Worm (Caenorhabditis elegans) whole organism, L3 larva: ENCODE results near the gene C25E10.5.

Experiments used
- R02D3.7 ChIP-seq: fragments of 150-350 bp; optimal IDR thresholded peaks from 2 replicates; lab custom pipeline; 2014; ENCODE audit warnings: missing biosample characterization, missing genetic modification characterization
- ZK546.5 ChIP-seq: sonication (generic microtip); optimal IDR thresholded peaks from 2 replicates; lab custom pipeline; 2017; ENCODE audit warnings: missing biosample characterization, missing genetic modification characterization
- aly-2 ChIP-seq: fragments of 150-350 bp; optimal IDR thresholded peaks from 2 replicates; lab custom pipeline; 2014; ENCODE audit warnings: missing biosample characterization, missing genetic modification characterization
- ama-1 ChIP-seq: fragments of 150-350 bp; optimal IDR thresholded peaks from 2 replicates; lab custom pipeline; 2018
- ceh-16 ChIP-seq: sonication (generic microtip); optimal IDR thresholded peaks from 2 replicates; lab custom pipeline; 2017; ENCODE audit warnings: missing biosample characterization, missing genetic modification characterization
- ceh-28 ChIP-seq: fragments of 150-350 bp; optimal IDR thresholded peaks from 2 replicates; lab custom pipeline; 2014; ENCODE audit warnings: missing biosample characterization, missing genetic modification reagents, missing genetic modification characterization
- ceh-82 ChIP-seq: fragments of 150-350 bp; optimal IDR thresholded peaks from 2 replicates; lab custom pipeline; 2014; ENCODE audit warnings: missing biosample characterization, missing genetic modification characterization
- egl-27 ChIP-seq: sonication (generic microtip); optimal IDR thresholded peaks from 4 replicates; lab custom pipeline; 2017; ENCODE audit warnings: missing biosample characterization, missing genetic modification reagents, missing genetic modification characterization
- egl-5 ChIP-seq: fragments of 150-350 bp; optimal IDR thresholded peaks from 2 replicates; lab custom pipeline; 2017; ENCODE audit warnings: missing biosample characterization, missing genetic modification reagents, missing genetic modification characterization, inconsistent platforms
- elt-2 ChIP-seq: sonication (generic microtip); optimal IDR thresholded peaks from 2 replicates; lab custom pipeline; 2016; ENCODE audit warnings: missing genetic modification reagents, mild to moderate bottlenecking, missing genetic modification characterization, missing compliant biosample characterization
- elt-3 ChIP-seq, 3 experiments: fragments of 150-350 bp in 1 of 3; sonication (generic microtip) in 2 of 3; optimal IDR thresholded peaks; 2 replicates in 2 of 3; 4 replicates in 1 of 3; lab custom pipeline; 2014 to 2017; ENCODE audit warnings: missing biosample characterization in 3 of 3, missing genetic modification characterization in 3 of 3
- eor-1 ChIP-seq, 2 experiments: fragments of 150-350 bp; optimal IDR thresholded peaks; 2 replicates each; lab custom pipeline; 2014 to 2018; ENCODE audit warnings: missing biosample characterization in 2 of 2, missing genetic modification characterization in 2 of 2
- fkh-10 ChIP-seq: sonication (generic microtip); optimal IDR thresholded peaks from 2 replicates; lab custom pipeline; 2017; ENCODE audit warnings: missing biosample characterization, missing genetic modification reagents, missing genetic modification characterization
- fos-1 ChIP-seq: fragments of 150-350 bp; optimal IDR thresholded peaks from 2 replicates; lab custom pipeline; 2014; ENCODE audit warnings: missing biosample characterization, missing genetic modification characterization
- hmg-11 ChIP-seq: sonication (generic microtip); optimal IDR thresholded peaks from 2 replicates; lab custom pipeline; 2016; ENCODE audit warnings: missing genetic modification characterization, missing compliant biosample characterization
- jun-1 ChIP-seq: fragments of 150-350 bp; optimal IDR thresholded peaks from 2 replicates; lab custom pipeline; 2014; ENCODE audit warnings: missing biosample characterization, missing genetic modification reagents, missing genetic modification characterization
- lin-15B ChIP-seq: fragments of 150-350 bp; optimal IDR thresholded peaks from 2 replicates; lab custom pipeline; 2014; ENCODE audit warnings: missing biosample characterization, missing genetic modification characterization
- lsy-12 ChIP-seq: sonication (generic microtip); optimal IDR thresholded peaks from 2 replicates; lab custom pipeline; 2016; ENCODE audit warnings: mild to moderate bottlenecking, missing genetic modification characterization, missing compliant biosample characterization
- mdl-1 ChIP-seq: fragments of 150-350 bp; optimal IDR thresholded peaks from 2 replicates; lab custom pipeline; 2014; ENCODE audit warnings: missing biosample characterization, missing genetic modification characterization
- mml-1 ChIP-seq: fragments of 150-350 bp; sonication (generic microtip); optimal IDR thresholded peaks from 3 replicates; lab custom pipeline; 2014; ENCODE audit warnings: missing biosample characterization, missing genetic modification characterization
- nfya-1 ChIP-seq: sonication (generic microtip); optimal IDR thresholded peaks from 2 replicates; lab custom pipeline; 2017; ENCODE audit warnings: missing genetic modification characterization, mild to moderate bottlenecking, missing compliant biosample characterization, antibody characterized with exemption, moderate library complexity; ENCODE audit not compliant: insufficient read depth
- nhr-11 ChIP-seq: fragments of 150-350 bp; optimal IDR thresholded peaks from 2 replicates; lab custom pipeline; 2014; ENCODE audit warnings: missing biosample characterization, missing genetic modification characterization
- nhr-12 ChIP-seq: fragments of 150-350 bp; optimal IDR thresholded peaks from 2 replicates; lab custom pipeline; 2014; ENCODE audit warnings: missing biosample characterization, missing genetic modification characterization
- nhr-23 ChIP-seq: fragments of 150-350 bp; optimal IDR thresholded peaks from 2 replicates; lab custom pipeline; 2014; ENCODE audit warnings: missing biosample characterization, missing genetic modification reagents, missing genetic modification characterization
- nhr-28 ChIP-seq: fragments of 150-350 bp; optimal IDR thresholded peaks from 2 replicates; lab custom pipeline; 2014; ENCODE audit warnings: missing biosample characterization, missing genetic modification characterization
- nhr-43 ChIP-seq: sonication (generic microtip); optimal IDR thresholded peaks from 2 replicates; lab custom pipeline; 2016; ENCODE audit warnings: mild to moderate bottlenecking, missing genetic modification characterization, missing compliant biosample characterization; ENCODE audit not compliant: poor library complexity, severe bottlenecking
- nhr-67 ChIP-seq: fragments of 150-350 bp; optimal IDR thresholded peaks from 2 replicates; lab custom pipeline; 2014; ENCODE audit warnings: missing biosample characterization, missing genetic modification characterization
- nhr-76 ChIP-seq: fragments of 150-350 bp; sonication (generic microtip); optimal IDR thresholded peaks from 5 replicates; lab custom pipeline; 2014; ENCODE audit warnings: missing biosample characterization, missing genetic modification characterization
- nhr-77 ChIP-seq: fragments of 150-350 bp; optimal IDR thresholded peaks from 2 replicates; lab custom pipeline; 2014; ENCODE audit warnings: missing biosample characterization, missing genetic modification characterization
- pha-4 ChIP-seq: fragments of 150-350 bp; optimal IDR thresholded peaks from 2 replicates; lab custom pipeline; 2014; ENCODE audit warnings: missing biosample characterization, missing genetic modification reagents, missing genetic modification characterization
- pqm-1 ChIP-seq: fragments of 150-350 bp; optimal IDR thresholded peaks from 2 replicates; lab custom pipeline; 2017; ENCODE audit warnings: missing biosample characterization, missing genetic modification characterization, inconsistent platforms
- skn-1 ChIP-seq: fragments of 150-350 bp; optimal IDR thresholded peaks from 2 replicates; lab custom pipeline; 2014; ENCODE audit warnings: missing biosample characterization, missing genetic modification characterization
- snpc-4 ChIP-seq: fragments of 150-350 bp; optimal IDR thresholded peaks from 2 replicates; lab custom pipeline; 2014; ENCODE audit warnings: missing biosample characterization, missing genetic modification characterization
- tbx-2 ChIP-seq: sonication (generic microtip); optimal IDR thresholded peaks from 2 replicates; lab custom pipeline; 2016; ENCODE audit warnings: mild to moderate bottlenecking, missing genetic modification characterization, missing compliant biosample characterization
- unc-39 ChIP-seq: sonication (generic microtip); optimal IDR thresholded peaks from 4 replicates; lab custom pipeline; 2017; ENCODE audit warnings: missing biosample characterization, missing genetic modification characterization
- zag-1 ChIP-seq: fragments of 150-350 bp; optimal IDR thresholded peaks from 2 replicates; lab custom pipeline; 2014; ENCODE audit warnings: missing biosample characterization, missing genetic modification characterization
- ztf-11 ChIP-seq: fragments of 150-350 bp; optimal IDR thresholded peaks from 2 replicates; lab custom pipeline; 2014; ENCODE audit warnings: missing biosample characterization, missing genetic modification characterization
- ztf-4 ChIP-seq: fragments of 150-350 bp; optimal IDR thresholded peaks from 2 replicates; lab custom pipeline; 2014; ENCODE audit warnings: missing biosample characterization, missing genetic modification characterization

Gene C25E10.5

DNA sequence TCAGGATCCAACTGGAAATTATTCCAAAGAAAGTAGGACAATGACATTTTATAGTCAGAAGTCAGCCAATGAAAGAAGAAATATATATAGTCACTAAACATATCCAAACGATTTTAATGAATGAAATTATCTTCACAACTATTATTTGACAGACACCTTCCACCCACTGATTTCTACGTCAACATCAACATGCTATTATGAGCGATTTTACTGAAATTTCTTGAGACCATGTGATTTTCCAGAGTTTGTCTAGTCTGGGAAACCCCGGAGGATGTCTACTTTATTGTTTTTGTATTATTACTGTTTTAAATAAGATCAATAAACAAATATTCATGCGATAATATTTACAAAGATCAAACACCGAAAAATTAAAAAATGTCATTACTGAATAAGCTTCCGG is 14.8 kb upstream of the C25E10.5 start, which contains the start of gene srt-18:
Gene srt-18 (minus strand): TSS at position 101 of the 400 bp plus-strand sequence.
- TF ChIP-seq ztf-4 (tag; lab: Kevin White, UChicago) (no peak), nhr-43 (tag; lab: Kevin White, UChicago) (no peak), nhr-11 (no peak), nhr-28 (tag; lab: Kevin White, UChicago) (no peak), eor-1 (tag; optimal IDR thresholded peaks at IDR 0.05; lab: Kevin White, UChicago) (no peak), mdl-1 (tag; lab: Kevin White, UChicago) (no peak), ceh-82 (tag; lab: Kevin White, UChicago) (no peak), snpc-4 (tag; lab: Kevin White, UChicago) (no peak), ceh-28 (no peak)

DNA sequence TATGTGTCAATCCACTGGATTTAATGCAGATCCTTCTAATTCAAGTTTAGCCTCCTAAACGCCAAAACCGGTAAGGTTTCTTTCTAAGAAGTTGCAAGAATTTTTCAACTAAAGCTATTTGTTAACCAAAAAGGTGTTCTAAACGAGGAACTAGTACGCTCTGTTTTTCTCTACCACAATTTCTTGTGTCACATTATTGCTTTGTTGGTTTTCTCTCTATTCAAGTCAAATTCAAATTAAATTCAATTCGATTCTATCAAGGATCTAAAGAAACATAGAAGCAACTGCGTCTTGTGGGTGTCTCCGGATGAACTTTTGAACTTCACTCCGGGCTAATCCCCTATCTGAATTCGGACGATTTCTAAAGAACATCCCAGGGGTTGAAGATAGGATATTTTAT is 13.9 kb upstream of the C25E10.5 start, which contains the start of gene oac-40:
Gene oac-40 (plus strand): TSS at position 301 of the 400 bp plus-strand sequence.
- TF ChIP-seq skn-1 (tag; lab: Kevin White, UChicago), result no peak
- TF ChIP-seq nhr-28 (tag; lab: Kevin White, UChicago), result no peak
- no peak for TF ChIP-seq zag-1
- no peak for TF ChIP-seq aly-2
- TF ChIP-seq fos-1 (tag; lab: Kevin White, UChicago), result no peak
- TF ChIP-seq nhr-67 (tag; lab: Kevin White, UChicago), result no peak
- no peak for TF ChIP-seq jun-1 (tag; lab: Kevin White, UChicago)
- TF ChIP-seq nhr-23 (tag; lab: Kevin White, UChicago), result no peak
- TF ChIP-seq nhr-12 (tag; lab: Kevin White, UChicago), result no peak
- TF ChIP-seq lsy-12 (tag; lab: Kevin White, UChicago), result no peak
- TF ChIP-seq mml-1 (tag; lab: Kevin White, UChicago), result no peak
- TF ChIP-seq nhr-43 (tag; lab: Kevin White, UChicago), result no peak
- TF ChIP-seq, all 47 proteins: peak for 0

DNA sequence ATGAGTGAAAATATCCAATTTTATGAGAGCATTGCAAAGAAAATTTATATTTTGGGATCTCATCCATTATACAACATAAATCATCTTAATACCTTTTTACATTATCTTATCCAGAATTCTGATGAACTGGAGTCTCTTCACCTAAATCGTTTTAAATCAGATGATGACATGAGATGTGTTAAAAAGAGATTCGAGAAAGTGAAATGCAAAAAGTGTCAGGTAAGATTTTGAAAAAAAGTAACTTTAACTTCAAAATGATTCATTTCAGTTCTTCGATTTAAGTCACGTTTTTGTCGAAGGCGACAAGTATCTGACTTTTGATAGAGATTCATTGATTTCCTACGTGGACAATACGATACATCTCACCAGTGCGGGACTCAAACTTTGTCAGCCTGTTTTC is 11.5 kb upstream of the C25E10.5 start:
- TF ChIP-seq ceh-16 (tag; lab: Kevin White, UChicago) (no peak), mdl-1 (tag; lab: Kevin White, UChicago) (no peak), nhr-76 (no peak), unc-39 (no peak), lin-15B (tag; lab: Kevin White, UChicago) (no peak), pha-4 (tag; lab: Kevin White, UChicago) (no peak), egl-27 (no peak), nhr-23 (tag; lab: Kevin White, UChicago) (no peak), skn-1 (tag; lab: Kevin White, UChicago) (no peak), egl-5 (tag; lab: Kevin White, UChicago) (no peak), ceh-82 (tag; lab: Kevin White, UChicago) (no peak), ZK546.5 (no peak), pqm-1 (tag; lab: Kevin White, UChicago) (no peak), fkh-10 (no peak), ama-1 (lab: Kevin White, UChicago) (no peak), nhr-11 (no peak), tbx-2 (tag; lab: Kevin White, UChicago) (no peak)

DNA sequence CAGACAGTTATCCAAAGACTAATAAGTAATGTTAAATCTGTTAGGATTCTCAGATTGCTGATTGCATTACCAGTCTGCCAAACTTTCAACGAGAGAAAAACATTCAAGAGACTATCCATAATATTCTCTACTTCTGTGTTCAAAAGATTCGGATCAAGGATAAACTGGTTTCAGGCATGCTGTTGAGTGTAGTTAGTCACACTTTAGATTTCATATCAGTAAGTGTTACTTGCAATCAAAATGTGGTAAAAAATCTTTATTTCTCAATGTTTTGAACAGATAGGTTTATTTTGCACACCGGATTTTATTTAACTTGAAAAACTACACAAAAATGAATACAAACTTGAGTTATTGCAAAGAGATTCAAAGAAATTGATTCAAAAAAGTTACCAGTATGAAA is 8.3 kb upstream of the C25E10.5 start, which contains the start of gene oac-41:
Gene oac-41 (minus strand): TSS at position 101 of the 400 bp plus-strand sequence.
- no peak for TF ChIP-seq pha-4 (tag; lab: Kevin White, UChicago)

DNA sequence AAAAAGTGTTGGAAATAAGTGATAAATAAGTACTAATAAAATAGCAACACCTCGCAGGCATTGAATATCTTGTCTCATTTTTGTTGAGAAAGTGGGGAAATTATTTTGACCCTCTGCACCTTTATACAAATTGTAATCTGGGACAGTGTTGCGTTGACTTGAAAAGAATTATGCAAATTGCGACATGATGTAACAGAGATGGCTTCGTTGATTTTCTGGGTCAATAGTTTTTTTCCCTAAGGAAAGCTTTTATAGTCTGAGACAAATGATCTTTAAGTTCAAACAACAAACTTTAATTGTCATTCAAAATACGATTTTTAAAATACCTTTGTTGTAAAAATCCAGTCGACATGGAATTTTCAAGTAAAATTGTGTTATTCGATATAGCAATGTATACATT is 5.6 kb upstream of the C25E10.5 start, which contains the start of gene bus-1:
Gene bus-1 (minus strand): TSS at position 101 of the 400 bp plus-strand sequence.
- TF ChIP-seq zag-1, result no peak
- TF ChIP-seq mml-1 (tag; lab: Kevin White, UChicago), result no peak
- TF ChIP-seq lin-15B (tag; lab: Kevin White, UChicago), result no peak

DNA sequence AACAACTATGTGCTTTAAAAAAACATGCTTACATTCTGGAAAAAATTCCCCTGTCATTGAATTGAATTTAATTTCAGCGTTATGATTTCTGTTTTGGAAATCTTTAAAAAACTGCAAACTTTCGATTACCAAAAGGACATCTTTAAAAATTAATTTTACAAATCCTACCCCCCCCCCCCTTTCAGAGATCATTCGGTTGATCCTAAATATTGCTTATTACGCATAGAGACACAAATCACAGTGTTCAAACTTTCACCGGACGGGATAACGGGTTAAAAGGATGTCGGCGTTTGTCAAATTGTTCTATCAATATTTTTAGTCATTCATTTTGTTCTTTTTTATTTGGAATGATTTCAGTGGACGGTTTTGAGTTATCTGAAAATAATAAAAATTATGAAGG is 2.9 kb downstream of the C25E10.5 start, which contains the start of gene C25E10.4:
Gene C25E10.4 (plus strand): TSS at position 301 of the 400 bp plus-strand sequence.
- TF ChIP-seq nfya-1 (tag; lab: Kevin White, UChicago) (no peak), nhr-28 (tag; lab: Kevin White, UChicago) (no peak), ZK546.5 (no peak), nhr-77 (tag; lab: Kevin White, UChicago) (no peak), mml-1 (tag; lab: Kevin White, UChicago) (no peak), mdl-1 (tag; lab: Kevin White, UChicago) (no peak), hmg-11 (tag; lab: Kevin White, UChicago) (no peak), egl-27 (no peak), nhr-43 (tag; lab: Kevin White, UChicago) (no peak), elt-2 (tag; lab: Kevin White, UChicago) (no peak), R02D3.7 (tag; lab: Kevin White, UChicago) (no peak), pha-4 (tag; lab: Kevin White, UChicago) (no peak), nhr-11 (no peak), ztf-11 (tag; lab: Kevin White, UChicago) (no peak), tbx-2 (tag; lab: Kevin White, UChicago) (no peak), nhr-12 (tag; lab: Kevin White, UChicago) (no peak), elt-3 (tag; optimal IDR thresholded peaks at IDR 0.05; lab: Kevin White, UChicago) (no peak), skn-1 (tag; lab: Kevin White, UChicago) (no peak), nhr-23 (tag; lab: Kevin White, UChicago) (no peak), zag-1 (no peak)
